Worm (Caenorhabditis elegans): Measurements from ENCODE around the gene haf-2.

- TF ChIP-seq lin-13 (GFP tag; optimal IDR thresholded peaks at IDR 0.05) (no peak), aly-2 (tag; optimal IDR thresholded peaks at IDR 0.05) (no peak), unc-55 (GFP tag; optimal IDR thresholded peaks at IDR 0.05) (no peak), nhr-10 (tag; optimal IDR thresholded peaks at IDR 0.05) (no peak), ztf-11 (tag; optimal IDR thresholded peaks at IDR 0.05) (no peak), fos-1 (tag; optimal IDR thresholded peaks at IDR 0.05) (no peak), peb-1 (tag; optimal IDR thresholded peaks at IDR 0.05) (no peak)
Observed at ce11 chrII:7368761-7369160, 12.5 kb upstream of the haf-2 start, which contains the start of gene F43E2.6.
